Worm (Caenorhabditis elegans) whole organism, L2 larva: ENCODE data around the gene atf-2.
A peak's percentile ranks its signal among the peaks of the same experiment; 100 is the strongest.

ENCODE experiments used
- C34F6.9 ChIP-seq: fragments of 150-350 bp; optimal IDR thresholded peaks from 2 replicates; lab custom pipeline; 2014; ENCODE audit warnings: missing biosample characterization, missing genetic modification characterization
- F13H6.1 ChIP-seq: sonication (generic microtip); optimal IDR thresholded peaks from 2 replicates; lab custom pipeline; 2016; ENCODE audit warnings: missing genetic modification characterization, missing compliant biosample characterization
- R02D3.7 ChIP-seq: fragments of 150-350 bp; optimal IDR thresholded peaks from 2 replicates; lab custom pipeline; 2014; ENCODE audit warnings: missing biosample characterization, missing genetic modification characterization
- alr-1 ChIP-seq: fragments of 150-350 bp; optimal IDR thresholded peaks from 2 replicates; lab custom pipeline; 2014; ENCODE audit warnings: missing biosample characterization, missing genetic modification characterization
- blmp-1 ChIP-seq: sonication (generic microtip); optimal IDR thresholded peaks from 2 replicates; lab custom pipeline; 2017; ENCODE audit warnings: missing genetic modification characterization, mild to moderate bottlenecking, missing compliant biosample characterization, antibody characterized with exemption, moderate library complexity; ENCODE audit not compliant: insufficient read depth
- ceh-82 ChIP-seq: fragments of 150-350 bp; optimal IDR thresholded peaks from 2 replicates; lab custom pipeline; 2014; ENCODE audit warnings: missing biosample characterization, missing genetic modification characterization
- crh-2 ChIP-seq: sonication (generic microtip); optimal IDR thresholded peaks from 2 replicates; lab custom pipeline; 2017; ENCODE audit warnings: missing biosample characterization, missing genetic modification characterization
- dmd-4 ChIP-seq: sonication (generic microtip); optimal IDR thresholded peaks from 2 replicates; lab custom pipeline; 2017; ENCODE audit warnings: missing biosample characterization, missing genetic modification characterization
- egl-27 ChIP-seq: sonication (generic microtip); optimal IDR thresholded peaks from 3 replicates; lab custom pipeline; 2017; ENCODE audit warnings: missing biosample characterization, missing genetic modification reagents, missing genetic modification characterization
- elt-1 ChIP-seq: fragments of 150-350 bp; optimal IDR thresholded peaks from 2 replicates; lab custom pipeline; 2014; ENCODE audit warnings: missing biosample characterization, missing genetic modification characterization
- elt-3 ChIP-seq: sonication (generic microtip); optimal IDR thresholded peaks from 2 replicates; lab custom pipeline; 2017; ENCODE audit warnings: missing biosample characterization, missing genetic modification characterization
- fos-1 ChIP-seq: fragments of 150-350 bp; optimal IDR thresholded peaks from 2 replicates; lab custom pipeline; 2014; ENCODE audit warnings: missing biosample characterization, missing genetic modification characterization
- gmeb-1 ChIP-seq: fragments of 150-350 bp; optimal IDR thresholded peaks from 2 replicates; lab custom pipeline; 2014; ENCODE audit warnings: missing biosample characterization, missing genetic modification characterization
- lin-11 ChIP-seq: fragments of 150-350 bp; sonication (generic microtip); optimal IDR thresholded peaks from 2 replicates; lab custom pipeline; 2014; ENCODE audit warnings: missing biosample characterization, missing genetic modification characterization, inconsistent platforms, mixed read lengths
- lin-39 ChIP-seq: fragments of 150-350 bp; optimal IDR thresholded peaks from 2 replicates; lab custom pipeline; 2014; ENCODE audit warnings: missing biosample characterization, missing genetic modification reagents, missing genetic modification characterization
- lsy-2 ChIP-seq, 2 experiments: fragments of 150-350 bp in 1 of 2; sonication (generic microtip) in 1 of 2; optimal IDR thresholded peaks; 2 replicates each; lab custom pipeline; 2014 to 2017; ENCODE audit warnings: missing biosample characterization in 2 of 2, missing genetic modification characterization in 2 of 2
- mab-5 ChIP-seq: fragments of 150-350 bp; optimal IDR thresholded peaks from 2 replicates; lab custom pipeline; 2014; ENCODE audit warnings: missing biosample characterization, missing genetic modification characterization
- mbf-1 ChIP-seq: sonication (generic microtip); optimal IDR thresholded peaks from 2 replicates; lab custom pipeline; 2017; ENCODE audit warnings: missing biosample characterization, missing genetic modification characterization
- mdl-1 ChIP-seq, 2 experiments: fragments of 150-350 bp in 1 of 2; sonication (generic microtip) in 1 of 2; optimal IDR thresholded peaks; 2 replicates each; lab custom pipeline; 2017; ENCODE audit warnings: missing biosample characterization in 2 of 2, missing genetic modification characterization in 2 of 2
- nhr-11 ChIP-seq: fragments of 150-350 bp; optimal IDR thresholded peaks from 2 replicates; lab custom pipeline; 2014; ENCODE audit warnings: missing biosample characterization, missing genetic modification characterization
- nhr-21 ChIP-seq: fragments of 150-350 bp; optimal IDR thresholded peaks from 2 replicates; lab custom pipeline; 2014; ENCODE audit warnings: missing biosample characterization, missing genetic modification characterization
- nhr-23 ChIP-seq: fragments of 150-350 bp; optimal IDR thresholded peaks from 2 replicates; lab custom pipeline; 2014; ENCODE audit warnings: missing biosample characterization, missing genetic modification reagents, missing genetic modification characterization
- nhr-237 ChIP-seq: fragments of 150-350 bp; optimal IDR thresholded peaks from 2 replicates; lab custom pipeline; 2014; ENCODE audit warnings: missing biosample characterization, missing genetic modification characterization
- nhr-25 ChIP-seq: fragments of 150-350 bp; sonication (generic microtip); optimal IDR thresholded peaks from 3 replicates; lab custom pipeline; 2014; ENCODE audit warnings: missing biosample characterization, missing genetic modification characterization
- nhr-6 ChIP-seq: fragments of 150-350 bp; optimal IDR thresholded peaks from 2 replicates; lab custom pipeline; 2014; ENCODE audit warnings: missing biosample characterization, missing genetic modification characterization
- nhr-77 ChIP-seq: fragments of 150-350 bp; optimal IDR thresholded peaks from 2 replicates; lab custom pipeline; 2014; ENCODE audit warnings: missing biosample characterization, missing genetic modification characterization
- sma-3 ChIP-seq: sonication (generic microtip); optimal IDR thresholded peaks from 2 replicates; lab custom pipeline; 2016; ENCODE audit warnings: missing genetic modification reagents, missing genetic modification characterization, missing compliant biosample characterization
- sma-9 ChIP-seq, 2 experiments: fragments of 150-350 bp in 1 of 2; sonication (generic microtip) in 1 of 2; optimal IDR thresholded peaks; 2 replicates each; lab custom pipeline; 2014 to 2016; ENCODE audit warnings: missing genetic modification characterization in 2 of 2, mild to moderate bottlenecking in 1 of 2, missing biosample characterization in 1 of 2, missing compliant biosample characterization in 1 of 2, missing genetic modification reagents in 1 of 2, moderate library complexity in 1 of 2
- unc-39 ChIP-seq: fragments of 150-350 bp; optimal IDR thresholded peaks from 2 replicates; lab custom pipeline; 2014; ENCODE audit warnings: missing biosample characterization, missing genetic modification characterization
- unc-62 ChIP-seq: fragments of 150-350 bp; optimal IDR thresholded peaks from 2 replicates; lab custom pipeline; 2014; ENCODE audit warnings: missing biosample characterization, missing genetic modification reagents, missing genetic modification characterization
- zag-1 ChIP-seq: fragments of 150-350 bp; optimal IDR thresholded peaks from 2 replicates; lab custom pipeline; 2014; ENCODE audit warnings: missing biosample characterization, missing genetic modification characterization
- ztf-1 ChIP-seq: fragments of 200-800 bp; sonication (Bioruptor generic); conservative IDR thresholded peaks from 2 replicates; pipeline ENCODE4 v1.3.6; 2022; ENCODE audit warnings: missing genetic modification characterization, missing compliant biosample characterization
- ztf-11 ChIP-seq: sonication (generic microtip); optimal IDR thresholded peaks from 2 replicates; lab custom pipeline; 2017; ENCODE audit warnings: missing biosample characterization, missing genetic modification characterization
- ztf-4 ChIP-seq: fragments of 150-350 bp; optimal IDR thresholded peaks from 2 replicates; lab custom pipeline; 2014; ENCODE audit warnings: missing biosample characterization, missing genetic modification characterization

The atf-2 gene

DNA sequence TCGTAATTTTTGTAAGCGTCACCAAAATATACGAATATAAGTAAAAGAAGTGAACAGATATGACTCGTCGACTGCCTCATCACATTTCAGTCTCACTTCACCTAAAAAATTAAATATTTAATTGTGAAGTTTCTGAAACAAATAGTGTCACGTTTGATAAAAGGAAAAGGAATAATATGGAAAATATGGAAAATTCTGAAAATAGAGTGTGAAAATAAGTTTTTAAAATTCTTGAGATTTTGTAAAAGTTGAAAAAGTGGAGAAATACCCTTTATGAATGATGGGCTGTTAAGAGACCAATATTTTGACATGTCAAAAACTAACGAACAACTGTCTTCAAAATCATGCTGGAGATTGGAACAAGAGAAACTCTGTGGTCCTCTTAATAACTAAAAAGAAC, 25.1 kb upstream of the atf-2 start, which contains the start of gene T01B7.9:
Gene T01B7.9, minus strand, starts transcription at position 101 of the 400 bp plus-strand sequence.
- TF ChIP-seq dmd-4 (tag; lab: Kevin White, UChicago) (no peak), ceh-82 (tag; lab: Kevin White, UChicago) (no peak), nhr-77 (tag; lab: Kevin White, UChicago) (no peak), nhr-237 (tag; lab: Kevin White, UChicago) (no peak), fos-1 (tag; lab: Kevin White, UChicago) (no peak), sma-3 (GFP tag; lab: Kevin White, UChicago) (no peak), nhr-6 (tag; lab: Kevin White, UChicago) (no peak), lsy-2 (tag; optimal IDR thresholded peaks at IDR 0.05; lab: Kevin White, UChicago) (no peak), zag-1 (tag; lab: Kevin White, UChicago) (no peak), nhr-21 (no peak), ztf-11 (tag; lab: Kevin White, UChicago) (no peak), blmp-1 (no peak), gmeb-1 (no peak)

DNA sequence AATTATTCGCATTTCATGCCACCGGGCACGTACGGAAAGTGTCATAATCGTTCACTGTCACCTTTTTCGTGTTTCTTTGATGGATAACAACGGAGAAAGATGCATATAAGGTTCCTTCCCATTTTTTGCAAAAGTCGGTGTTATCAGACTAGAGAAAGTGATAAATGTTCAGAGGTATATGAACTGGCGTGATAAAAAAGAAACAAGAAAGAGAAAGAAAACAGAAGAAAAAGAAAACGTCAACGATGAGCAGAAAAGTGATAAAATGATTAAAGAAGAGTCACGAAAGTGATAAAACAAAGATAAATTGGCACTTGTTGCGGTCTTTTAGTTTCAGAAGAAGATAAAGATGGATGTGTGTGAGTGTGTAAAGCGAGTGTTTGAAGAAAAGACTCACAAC, 21.5 kb upstream of the atf-2 start:
- TF ChIP-seq elt-3 (no peak), nhr-237 (tag; lab: Kevin White, UChicago) (no peak), mab-5 (no peak), nhr-21 (peak; percentile 19), C34F6.9 (tag; lab: Kevin White, UChicago) (peak; percentile 7), mbf-1 (tag; lab: Kevin White, UChicago) (no peak), alr-1 (tag; lab: Kevin White, UChicago) (no peak), lin-39 (tag; lab: Kevin White, UChicago) (no peak), mdl-1 (tag; optimal IDR thresholded peaks at IDR 0.05; lab: Kevin White, UChicago) (no peak), fos-1 (tag; lab: Kevin White, UChicago) (peak; percentile 17), egl-27 (tag; lab: Kevin White, UChicago) (no peak), ztf-11 (tag; lab: Kevin White, UChicago) (no peak), sma-3 (GFP tag; lab: Kevin White, UChicago) (no peak), nhr-11 (tag; lab: Kevin White, UChicago) (no peak), R02D3.7 (tag; lab: Kevin White, UChicago) (no peak), dmd-4 (tag; lab: Kevin White, UChicago) (no peak), unc-39 (tag; lab: Kevin White, UChicago) (no peak), sma-9 (GFP tag; optimal IDR thresholded peaks at IDR 0.05; lab: Kevin White, UChicago) (peak; percentile 28), sma-9 (tag; optimal IDR thresholded peaks at IDR 0.05; lab: Kevin White, UChicago) (no peak), elt-1 (tag; lab: Kevin White, UChicago) (no peak), unc-62 (no peak), ztf-1 (no peak), lin-11 (tag; lab: Kevin White, UChicago) (no peak), nhr-25 (tag; lab: Kevin White, UChicago) (no peak), nhr-23 (tag; lab: Kevin White, UChicago) (no peak), nhr-77 (tag; lab: Kevin White, UChicago) (no peak), ceh-82 (tag; lab: Kevin White, UChicago) (no peak), blmp-1 (peak; percentile 88)
- TF ChIP-seq, all 48 proteins: peak for 5

DNA sequence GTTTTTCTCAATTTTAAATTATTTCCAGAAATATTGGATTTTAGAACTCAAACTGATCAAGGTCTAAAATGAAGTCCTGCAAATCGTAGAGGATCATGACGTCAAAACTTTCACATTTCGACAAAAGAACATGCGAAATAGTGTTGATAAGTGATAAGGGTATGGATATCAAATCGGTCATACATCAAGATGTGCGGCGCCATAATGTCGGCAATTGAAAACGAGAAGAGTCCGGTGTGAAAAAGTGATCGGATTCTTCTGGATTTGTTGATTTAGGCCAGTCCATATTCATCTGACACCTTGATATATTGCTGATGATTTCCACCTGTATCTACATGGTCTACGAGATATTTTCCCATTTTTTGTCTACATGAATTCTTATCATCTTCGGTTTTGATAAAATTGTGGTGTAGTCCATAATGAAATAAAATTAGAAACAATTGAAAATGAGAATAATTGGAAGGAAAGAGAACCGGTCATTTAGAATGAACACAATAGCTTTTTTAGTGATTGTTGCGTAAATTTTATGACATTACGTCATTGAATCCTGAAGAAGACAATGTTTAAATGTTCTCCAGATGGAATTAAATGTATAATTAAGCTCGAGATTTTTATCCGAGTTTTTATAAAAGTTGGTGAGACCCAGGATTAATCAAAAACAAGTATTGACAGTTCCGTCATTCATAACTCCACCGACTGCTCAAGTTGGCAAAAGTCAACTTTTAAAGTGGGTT, 20.7 kb upstream of the atf-2 start:
- TF ChIP-seq alr-1 (tag; lab: Kevin White, UChicago) (no peak), elt-3 (no peak), nhr-21 (peak; percentile 65), F13H6.1 (no peak), nhr-6 (tag; lab: Kevin White, UChicago) (no peak), crh-2 (tag; lab: Kevin White, UChicago) (no peak), ztf-4 (tag; lab: Kevin White, UChicago) (no peak)

DNA sequence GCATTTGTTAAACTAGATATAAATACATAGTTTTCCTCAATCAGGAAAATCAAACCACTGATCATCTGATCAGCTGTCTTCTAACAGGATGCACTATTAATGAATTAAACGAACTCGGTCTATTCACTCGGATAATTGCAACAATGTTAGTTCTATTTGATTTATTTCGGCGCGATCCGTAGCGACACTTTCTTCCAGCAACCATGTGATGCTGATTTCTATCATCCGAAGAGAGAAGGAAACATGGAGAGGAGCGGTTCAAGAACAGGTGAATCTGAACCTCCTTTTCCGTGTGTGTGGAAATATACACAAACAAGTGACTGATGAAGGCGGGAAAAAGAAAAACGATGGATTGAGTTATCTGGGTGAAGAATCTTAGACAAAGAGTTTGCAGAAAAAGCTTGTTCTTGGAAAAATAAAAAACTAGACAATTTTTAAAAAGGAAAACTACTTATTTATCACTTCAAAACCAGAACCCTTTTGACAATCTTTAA, 20.0 kb upstream of the atf-2 start:
- TF ChIP-seq egl-27 (tag; lab: Kevin White, UChicago) (no peak), gmeb-1 (no peak), nhr-21 (peak; percentile 65)
- TF ChIP-seq, all 48 proteins: peak for 1
